ENCODE assay signal across 3 fruit fly cellular contexts in the genomic region with DNA sequence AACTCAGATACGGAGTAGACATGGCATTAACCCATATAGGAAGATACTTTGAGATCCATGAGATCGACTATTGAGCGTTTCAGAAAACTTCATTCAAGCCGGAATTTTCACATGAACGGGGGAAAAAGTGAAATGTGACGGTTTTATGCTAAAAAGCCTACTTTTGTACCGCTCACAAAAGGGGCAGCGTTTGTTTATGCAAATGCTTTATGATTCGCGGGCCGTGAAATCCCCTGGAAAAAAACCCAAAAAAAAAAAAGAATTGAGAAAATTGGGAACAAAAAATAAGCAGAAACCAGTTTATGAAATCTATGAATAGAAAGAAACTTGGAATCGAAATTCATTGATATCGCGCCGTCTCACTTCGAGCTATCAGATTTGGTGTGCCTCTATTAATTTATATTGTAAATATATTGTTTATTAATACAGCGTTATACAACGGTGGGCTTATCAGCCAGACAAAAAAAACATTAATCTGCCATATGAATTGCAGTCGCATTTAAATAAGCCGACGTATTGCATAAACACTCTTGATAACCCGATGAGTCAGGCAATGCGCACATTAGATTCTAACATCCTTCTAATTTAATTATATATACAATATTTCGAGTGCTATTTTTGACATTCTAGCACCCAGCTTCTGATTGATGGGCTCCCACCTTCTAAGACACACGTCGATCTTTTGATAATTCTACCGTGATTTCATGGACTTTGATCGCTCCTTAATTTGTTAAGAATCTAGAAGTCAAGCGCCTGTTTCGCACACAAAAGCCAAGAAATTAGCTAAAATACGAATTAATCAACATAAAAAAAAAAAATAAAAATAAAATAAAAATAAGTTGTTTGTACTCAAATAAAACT.
TF ChIP-seq lines count a peak whose summit lies in the region.

No protein-coding gene starts in this region.

- TF ChIP-seq CTCF in whole organism, embryonic (GFP tag; optimal IDR thresholded peaks at IDR 0.05; lab: Kevin White, UChicago) = no peak

TF ChIP-seq in whole organism, adult, 20 proteins besides CTCF, POLR2A, EP300 and RAD21:
- TF ChIP-seq cic (GFP tag; optimal IDR thresholded peaks at IDR 0.05; lab: Kevin White, UChicago) = peak; percentile 16
- peak; percentile 79 for TF ChIP-seq kay (GFP tag; lab: Kevin White, UChicago; ENCODE audit: borderline replicate concordance)
- TF ChIP-seq toe (GFP tag; optimal IDR thresholded peaks at IDR 0.05; lab: Kevin White, UChicago) = no peak
TF ChIP-seq in whole organism, adult: peak in this region for 2.

TF ChIP-seq in whole organism, embryonic, 481 proteins besides CTCF, POLR2A, EP300 and RAD21:
- TF ChIP-seq Deaf1 (tag; optimal IDR thresholded peaks at IDR 0.05; lab: Kevin White, UChicago) = no peak
- TF ChIP-seq Pdp1 (GFP tag; optimal IDR thresholded peaks at IDR 0.05; lab: Kevin White, UChicago) = peak in 1 of 2 experiments; percentile 77
- TF ChIP-seq sqz (GFP tag; optimal IDR thresholded peaks at IDR 0.05; lab: Kevin White, UChicago) = peak; percentile 66
- TF ChIP-seq abd-A (tag; optimal IDR thresholded peaks at IDR 0.05; lab: Kevin White, UChicago) = peak; percentile 2
- no peak for TF ChIP-seq CoRest (tag; optimal IDR thresholded peaks at IDR 0.05; lab: Kevin White, UChicago)
- TF ChIP-seq Med (GFP tag; lab: Kevin White, UChicago) = peak; percentile 30
- peak; percentile 74 for TF ChIP-seq oc (tag; optimal IDR thresholded peaks at IDR 0.05; lab: Kevin White, UChicago)
- no peak for TF ChIP-seq Tbp (GFP tag; optimal IDR thresholded peaks at IDR 0.05; lab: Kevin White, UChicago)
- TF ChIP-seq Blimp-1 (GFP tag; optimal IDR thresholded peaks at IDR 0.05; lab: Kevin White, UChicago) = peak; percentile 69
- peak; percentile 35; the same call in 1 of the 2 replicates for TF ChIP-seq vvl (GFP tag; IDR thresholded peaks at IDR 0.05; lab: Robert Waterston, UW)

TF ChIP-seq in whole organism, prepupa, 60 proteins besides CTCF, POLR2A, EP300 and RAD21:
- TF ChIP-seq svp (GFP tag; lab: Kevin White, UChicago) (peak; percentile 62), CG1621 (tag; optimal IDR thresholded peaks at IDR 0.05; lab: Kevin White, UChicago) (no peak), vri (GFP tag; optimal IDR thresholded peaks at IDR 0.05; lab: Kevin White, UChicago) (peak; percentile 43)
